Fruit fly (Drosophila melanogaster) whole organism: ENCODE data around the gene CG6763.

ENCODE experiments used
- CG8478 ChIP-seq: fragments of >200 bp; optimal IDR thresholded peaks from 2 replicates; lab custom pipeline; 2018; ENCODE audit warnings: inconsistent platforms
- Dll ChIP-seq: fragments of >200 bp; optimal IDR thresholded peaks from 2 replicates; lab custom pipeline; 2017
- EcR ChIP-seq, 2 experiments: fragments of >200 bp; optimal IDR thresholded peaks; 2 replicates each; lab custom pipeline; 2017; ENCODE audit warnings: missing biosample characterization in 2 of 2, missing genetic modification characterization in 2 of 2, missing genetic modification reagents in 2 of 2
- pan ChIP-seq: fragments of >200 bp; optimal IDR thresholded peaks from 2 replicates; lab custom pipeline; 2017
- psq ChIP-seq: fragments of >200 bp; optimal IDR thresholded peaks from 2 replicates; lab custom pipeline; 2017
- usp ChIP-seq: fragments of >200 bp; optimal IDR thresholded peaks from 2 replicates; lab custom pipeline; 2017; ENCODE audit warnings: missing biosample characterization, missing genetic modification characterization, mixed read lengths

The CG6763 gene

dm6 chr3R:23283702-23284101 lies at the start of gene CG6763:
Gene CG6763, plus strand, starts transcription at chr3R:23284002.
- no peak for TF ChIP-seq psq (lab: Kevin White, UChicago)
- no peak for TF ChIP-seq pan
- no peak for TF ChIP-seq CG8478 (lab: Kevin White, UChicago)
- no peak for TF ChIP-seq EcR (GFP tag; optimal IDR thresholded peaks at IDR 0.05; lab: Kevin White, UChicago)
- TF ChIP-seq usp (GFP tag; lab: Kevin White, UChicago): no peak
- no peak for TF ChIP-seq Dll (lab: Kevin White, UChicago)

- TF ChIP-seq EcR (GFP tag; optimal IDR thresholded peaks at IDR 0.05; lab: Kevin White, UChicago): no peak
- no peak for TF ChIP-seq pan
- TF ChIP-seq psq (lab: Kevin White, UChicago): no peak
- no peak for TF ChIP-seq CG8478 (lab: Kevin White, UChicago)
- TF ChIP-seq Dll (lab: Kevin White, UChicago): no peak
- TF ChIP-seq usp (GFP tag; lab: Kevin White, UChicago): no peak
Observed at dm6 chr3R:23239051-23239450, 44.8 kb upstream of the CG6763 start.

dm6 chr3R:23239934-23240632 lies 43.7 kb upstream of the CG6763 start:
- TF ChIP-seq EcR (GFP tag; optimal IDR thresholded peaks at IDR 0.05; lab: Kevin White, UChicago): no peak
- no peak for TF ChIP-seq Dll (lab: Kevin White, UChicago)
- TF ChIP-seq usp (GFP tag; lab: Kevin White, UChicago): no peak
- no peak for TF ChIP-seq pan

dm6 chr3R:23248853-23249573 lies 34.8 kb upstream of the CG6763 start, which contains the start of gene CG4467:
Gene CG4467, minus strand, starts transcription at chr3R:23248903.
- TF ChIP-seq psq (lab: Kevin White, UChicago) (no peak), usp (GFP tag; lab: Kevin White, UChicago) (no peak), EcR (GFP tag; optimal IDR thresholded peaks at IDR 0.05; lab: Kevin White, UChicago) (no peak), Dll (lab: Kevin White, UChicago) (no peak), CG8478 (lab: Kevin White, UChicago) (no peak), pan (no peak)

dm6 chr3R:23251256-23251655 lies 32.5 kb upstream of the CG6763 start, which contains the start of the genes Rad60 and EloA:
Gene Rad60, minus strand, starts transcription at chr3R:23251477.
Gene EloA, plus strand, starts transcription at chr3R:23251563.
- TF ChIP-seq EcR (GFP tag; optimal IDR thresholded peaks at IDR 0.05; lab: Kevin White, UChicago): no peak
- TF ChIP-seq psq (lab: Kevin White, UChicago): no peak
- TF ChIP-seq Dll (lab: Kevin White, UChicago): no peak
- no peak for TF ChIP-seq CG8478 (lab: Kevin White, UChicago)
- TF ChIP-seq usp (GFP tag; lab: Kevin White, UChicago): no peak
- TF ChIP-seq pan: no peak

- TF ChIP-seq usp (GFP tag; lab: Kevin White, UChicago) (no peak), Dll (lab: Kevin White, UChicago) (no peak), CG8478 (lab: Kevin White, UChicago) (no peak)
Observed at dm6 chr3R:23257986-23258427, 25.8 kb upstream of the CG6763 start, which contains the start of the genes wda and Pex11c. Gene wda, minus strand, starts transcription at chr3R:23258087. Gene Pex11c, plus strand, starts transcription at chr3R:23258365.

dm6 chr3R:23258524-23258923 lies 25.3 kb upstream of the CG6763 start:
- no peak for TF ChIP-seq psq (lab: Kevin White, UChicago)
- TF ChIP-seq usp (GFP tag; lab: Kevin White, UChicago): no peak
- no peak for TF ChIP-seq EcR (GFP tag; optimal IDR thresholded peaks at IDR 0.05; lab: Kevin White, UChicago)
- TF ChIP-seq Dll (lab: Kevin White, UChicago): no peak
- no peak for TF ChIP-seq pan
- TF ChIP-seq CG8478 (lab: Kevin White, UChicago): no peak

- TF ChIP-seq Dll (lab: Kevin White, UChicago) (no peak), usp (GFP tag; lab: Kevin White, UChicago) (no peak), CG8478 (lab: Kevin White, UChicago) (no peak), pan (no peak), psq (lab: Kevin White, UChicago) (no peak), EcR (GFP tag; optimal IDR thresholded peaks at IDR 0.05; lab: Kevin White, UChicago) (no peak)
Observed at dm6 chr3R:23260569-23260968, 23.2 kb upstream of the CG6763 start.

- no peak for TF ChIP-seq pan
- no peak for TF ChIP-seq CG8478 (lab: Kevin White, UChicago)
- TF ChIP-seq EcR (GFP tag; optimal IDR thresholded peaks at IDR 0.05; lab: Kevin White, UChicago): no peak
- no peak for TF ChIP-seq Dll (lab: Kevin White, UChicago)
- no peak for TF ChIP-seq usp (GFP tag; lab: Kevin White, UChicago)
- TF ChIP-seq psq (lab: Kevin White, UChicago): no peak
Observed at dm6 chr3R:23278704-23279379, 5.0 kb upstream of the CG6763 start.

dm6 chr3R:23279834-23280233 lies 4.0 kb upstream of the CG6763 start:
- TF ChIP-seq EcR (GFP tag; optimal IDR thresholded peaks at IDR 0.05; lab: Kevin White, UChicago) (no peak), CG8478 (lab: Kevin White, UChicago) (no peak), pan (no peak), usp (GFP tag; lab: Kevin White, UChicago) (no peak), psq (lab: Kevin White, UChicago) (no peak), Dll (lab: Kevin White, UChicago) (no peak)

dm6 chr3R:23280806-23281257 lies 3.0 kb upstream of the CG6763 start, which contains the start of the genes orb and Cdc16:
Gene orb, minus strand, starts transcription at chr3R:23280856.
Gene Cdc16, plus strand, starts transcription at chr3R:23281201.
- TF ChIP-seq usp (GFP tag; lab: Kevin White, UChicago) (no peak), CG8478 (lab: Kevin White, UChicago) (no peak), Dll (lab: Kevin White, UChicago) (no peak), psq (lab: Kevin White, UChicago) (no peak), pan (no peak), EcR (GFP tag; optimal IDR thresholded peaks at IDR 0.05; lab: Kevin White, UChicago) (no peak)
